Fruit fly (Drosophila melanogaster): ENCODE measurements around the gene CG31810.

CG31810 gene

dm6 chr2L:16852318-16852932 is at the start of gene CG31810:
CG31810 (minus strand) TSS chr2L:16852368.
- peak; percentile 15 for TF ChIP-seq CG33017 (tag; optimal IDR thresholded peaks at IDR 0.05)
- no peak for TF ChIP-seq cnc (optimal IDR thresholded peaks at IDR 0.05)
- TF ChIP-seq Clk (GFP tag; optimal IDR thresholded peaks at IDR 0.05) = no peak
- TF ChIP-seq CG14711 (tag; optimal IDR thresholded peaks at IDR 0.05) = peak; percentile 14
- no peak for TF ChIP-seq kay (GFP tag; ENCODE audit: borderline replicate concordance)
- no peak for TF ChIP-seq CG11617 (GFP tag; optimal IDR thresholded peaks at IDR 0.05)
- no peak for TF ChIP-seq ovo (GFP tag; optimal IDR thresholded peaks at IDR 0.05)
- TF ChIP-seq CG1620 (GFP tag; optimal IDR thresholded peaks at IDR 0.05) = no peak
- TF ChIP-seq Crg-1 (GFP tag; optimal IDR thresholded peaks at IDR 0.05) = no peak
- TF ChIP-seq bab1 (GFP tag; optimal IDR thresholded peaks at IDR 0.05) = peak; percentile 1
- TF ChIP-seq CG7101 (tag; optimal IDR thresholded peaks at IDR 0.05) = no peak
- no peak for TF ChIP-seq CG5204 (GFP tag; optimal IDR thresholded peaks at IDR 0.05)
- TF ChIP-seq CG7045 (GFP tag; optimal IDR thresholded peaks at IDR 0.05) = no peak
- TF ChIP-seq pad (GFP tag; optimal IDR thresholded peaks at IDR 0.05) = no peak
- no peak for TF ChIP-seq CG12768 (GFP tag; optimal IDR thresholded peaks at IDR 0.05)

dm6 chr2L:16900373-16900772 is 48.2 kb upstream of the CG31810 start, which contains the start of gene CG31805:
CG31805 (minus strand) TSS chr2L:16900473.
- TF ChIP-seq Clk (GFP tag; optimal IDR thresholded peaks at IDR 0.05) = no peak
- no peak for TF ChIP-seq CG5204 (GFP tag; optimal IDR thresholded peaks at IDR 0.05)
- no peak for TF ChIP-seq kay (GFP tag; ENCODE audit: borderline replicate concordance)
- no peak for TF ChIP-seq CG33017 (tag; optimal IDR thresholded peaks at IDR 0.05)
- TF ChIP-seq Hr96 (GFP tag; optimal IDR thresholded peaks at IDR 0.05) = no peak
- no peak for TF ChIP-seq CG12768 (GFP tag; optimal IDR thresholded peaks at IDR 0.05)

dm6 chr2L:16889608-16890007 is 37.4 kb upstream of the CG31810 start, which contains the start of gene CG42556:
CG42556 (plus strand) TSS chr2L:16889908.
- TF ChIP-seq pad (GFP tag; optimal IDR thresholded peaks at IDR 0.05) (no peak), CG11617 (GFP tag; optimal IDR thresholded peaks at IDR 0.05) (no peak), Crg-1 (GFP tag; optimal IDR thresholded peaks at IDR 0.05) (no peak), CG7045 (GFP tag; optimal IDR thresholded peaks at IDR 0.05) (no peak), bab1 (GFP tag; optimal IDR thresholded peaks at IDR 0.05) (no peak), Clk (GFP tag; optimal IDR thresholded peaks at IDR 0.05) (no peak), CG12768 (GFP tag; optimal IDR thresholded peaks at IDR 0.05) (no peak), cnc (optimal IDR thresholded peaks at IDR 0.05) (no peak), Hr96 (GFP tag; optimal IDR thresholded peaks at IDR 0.05) (no peak), cic (GFP tag; optimal IDR thresholded peaks at IDR 0.05) (no peak), kay (GFP tag; ENCODE audit: borderline replicate concordance) (no peak), Mnt (GFP tag; optimal IDR thresholded peaks at IDR 0.05) (no peak)

dm6 chr2L:16888574-16889376 is 36.6 kb upstream of the CG31810 start:
- TF ChIP-seq toe (GFP tag; optimal IDR thresholded peaks at IDR 0.05) (no peak), tj (GFP tag; optimal IDR thresholded peaks at IDR 0.05) (peak; percentile 15), kay (GFP tag; ENCODE audit: borderline replicate concordance) (peak; percentile 24), cnc (optimal IDR thresholded peaks at IDR 0.05) (peak in 1 of 2 experiments; percentile 56), Mnt (GFP tag; optimal IDR thresholded peaks at IDR 0.05) (peak; percentile 45), cic (GFP tag; optimal IDR thresholded peaks at IDR 0.05) (peak; percentile 90)

dm6 chr2L:16887660-16888573 is 35.7 kb upstream of the CG31810 start, which contains the start of the genes osi and tweek:
osi (minus strand) TSS chr2L:16887966.
tweek (plus strand) TSS chr2L:16888490.
- TF ChIP-seq CG7101 (tag; optimal IDR thresholded peaks at IDR 0.05) = peak; percentile 51
- TF ChIP-seq CG1620 (GFP tag; optimal IDR thresholded peaks at IDR 0.05) = peak; percentile 58
- no peak for TF ChIP-seq cic (GFP tag; optimal IDR thresholded peaks at IDR 0.05)
- no peak for TF ChIP-seq Crg-1 (GFP tag; optimal IDR thresholded peaks at IDR 0.05)
- TF ChIP-seq Mnt (GFP tag; optimal IDR thresholded peaks at IDR 0.05) = peak; percentile 78
- no peak for TF ChIP-seq CG14711 (tag; optimal IDR thresholded peaks at IDR 0.05)
- TF ChIP-seq CG7045 (GFP tag; optimal IDR thresholded peaks at IDR 0.05) = peak; percentile 11
- TF ChIP-seq Hr96 (GFP tag; optimal IDR thresholded peaks at IDR 0.05) = peak; percentile 56
- TF ChIP-seq bab1 (GFP tag; optimal IDR thresholded peaks at IDR 0.05) = peak; percentile 8
- TF ChIP-seq kay (GFP tag; ENCODE audit: borderline replicate concordance) = peak; percentile 99
- no peak for TF ChIP-seq cnc (optimal IDR thresholded peaks at IDR 0.05)
- peak; percentile 42 for TF ChIP-seq CG33017 (tag; optimal IDR thresholded peaks at IDR 0.05)
- TF ChIP-seq toe (GFP tag; optimal IDR thresholded peaks at IDR 0.05) = peak; percentile 75
- peak; percentile 82 for TF ChIP-seq CG5204 (GFP tag; optimal IDR thresholded peaks at IDR 0.05)
- peak; percentile 68 for TF ChIP-seq pad (GFP tag; optimal IDR thresholded peaks at IDR 0.05)
- peak; percentile 43 for TF ChIP-seq CG11617 (GFP tag; optimal IDR thresholded peaks at IDR 0.05)
- TF ChIP-seq Clk (GFP tag; optimal IDR thresholded peaks at IDR 0.05) = no peak
- peak; percentile 8 for TF ChIP-seq CG12768 (GFP tag; optimal IDR thresholded peaks at IDR 0.05)
- TF ChIP-seq tj (GFP tag; optimal IDR thresholded peaks at IDR 0.05) = peak; percentile 1

Data from whole organism, adult.